Fruit fly (Drosophila melanogaster): Measurements from ENCODE around the gene Mpp6.
A peak's percentile ranks its signal among the peaks of the same experiment; 100 is the strongest.

Gene Mpp6

DNA sequence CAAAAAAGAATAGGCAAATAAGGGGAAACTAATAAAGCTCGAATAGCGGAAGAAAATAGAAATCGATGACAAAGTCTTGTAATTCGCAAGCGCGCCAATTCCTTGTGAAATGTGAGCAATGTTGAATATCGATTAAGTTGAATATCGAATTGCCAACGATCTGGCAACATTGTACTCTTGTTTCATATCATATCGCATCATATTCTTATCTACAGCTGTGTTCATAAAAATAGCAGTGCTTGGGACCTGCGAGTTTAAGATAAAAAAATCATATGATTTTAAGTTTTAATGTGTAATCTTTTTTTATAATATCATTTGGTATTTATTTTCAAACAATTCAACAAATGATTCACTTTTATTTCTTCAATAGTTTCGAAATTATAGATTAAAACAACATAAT lies 7.0 kb upstream of the Mpp6 start (continued):
- TF ChIP-seq Stat92E (GFP tag; optimal IDR thresholded peaks at IDR 0.05) (no peak), CG12071 (GFP tag; optimal IDR thresholded peaks at IDR 0.05) (no peak), CG8281 (tag; optimal IDR thresholded peaks at IDR 0.05) (no peak), CG12744 (GFP tag; optimal IDR thresholded peaks at IDR 0.05) (peak; percentile 12), CG8924 (tag; optimal IDR thresholded peaks at IDR 0.05) (peak; percentile 60), Neu2 (GFP tag; optimal IDR thresholded peaks at IDR 0.05; ENCODE audit: borderline replicate concordance) (no peak), chn (GFP tag; optimal IDR thresholded peaks at IDR 0.05) (no peak), ac (GFP tag; optimal IDR thresholded peaks at IDR 0.05) (no peak), CG2889 (GFP tag; IDR thresholded peaks at IDR 0.05) (no peak), CG6254 (GFP tag; optimal IDR thresholded peaks at IDR 0.05) (peak; percentile 15), CG2120 (GFP tag; optimal IDR thresholded peaks at IDR 0.05) (peak; percentile 65), Doc3 (GFP tag; IDR thresholded peaks at IDR 0.05; ENCODE audit: partially characterized antibody) (peak; percentile 63; the same call in 2 of the 3 replicates), CG34376 (GFP tag; optimal IDR thresholded peaks at IDR 0.05) (peak; percentile 25), kni (GFP tag; optimal IDR thresholded peaks at IDR 0.05) (no peak), sc (optimal IDR thresholded peaks at IDR 0.05) (no peak), sc (GFP tag; optimal IDR thresholded peaks at IDR 0.05) (no peak), CG31441 (GFP tag; IDR thresholded peaks at IDR 0.05) (peak; percentile 59; the same call in 1 of the 2 replicates), shn (GFP tag; optimal IDR thresholded peaks at IDR 0.05) (no peak), CG2202 (tag; optimal IDR thresholded peaks at IDR 0.05) (no peak), MBD-R2 (GFP tag; IDR thresholded peaks at IDR 0.05) (peak; percentile 62), Xbp1 (GFP tag; optimal IDR thresholded peaks at IDR 0.05) (peak; percentile 57), hb (GFP tag; IDR thresholded peaks at IDR 0.05; ENCODE audit: partially characterized antibody) (peak; percentile 69; the same call in 2 of the 3 replicates), B-H1 (GFP tag; IDR thresholded peaks at IDR 0.05) (no peak; the same call in 2 of the 3 replicates), onecut (GFP tag; IDR thresholded peaks at IDR 0.05) (peak; percentile 74), dati (GFP tag; IDR thresholded peaks at IDR 0.05) (no peak), amos (GFP tag; IDR thresholded peaks at IDR 0.05; ENCODE audit: partially characterized antibody) (peak; percentile 74), cg (GFP tag; optimal IDR thresholded peaks at IDR 0.05) (no peak), CG12942 (GFP tag; optimal IDR thresholded peaks at IDR 0.05) (peak; percentile 30), CG1233 (GFP tag; optimal IDR thresholded peaks at IDR 0.05) (peak; percentile 27), CG9797 (GFP tag; optimal IDR thresholded peaks at IDR 0.05) (no peak), Sry-β (GFP tag; optimal IDR thresholded peaks at IDR 0.05) (no peak), CG6765 (GFP tag; optimal IDR thresholded peaks at IDR 0.05) (no peak), CG31365 (tag; optimal IDR thresholded peaks at IDR 0.05) (no peak), zen2 (GFP tag; IDR thresholded peaks at IDR 0.05; ENCODE audit: partially characterized antibody) (peak; percentile 73; the same call in 1 of the 3 replicates), Meics (GFP tag; optimal IDR thresholded peaks at IDR 0.05) (peak; percentile 67), grau (tag; optimal IDR thresholded peaks at IDR 0.05) (peak; percentile 63), ranshi (GFP tag; IDR thresholded peaks at IDR 0.05) (0 out of 2 replicates have a peak, but pooled peaks have one; percentile 30), CG8359 (GFP tag; optimal IDR thresholded peaks at IDR 0.05; ENCODE audit: borderline replicate concordance) (no peak), Dad (GFP tag; optimal IDR thresholded peaks at IDR 0.05) (no peak), CG4328 (GFP tag; optimal IDR thresholded peaks at IDR 0.05) (no peak), CG7839 (tag; optimal IDR thresholded peaks at IDR 0.05) (peak; percentile 75), Side (GFP tag; optimal IDR thresholded peaks at IDR 0.05) (no peak), bbx (GFP tag; IDR thresholded peaks at IDR 0.05; ENCODE audit: partially characterized antibody) (peak; percentile 58; the same call in 1 of the 2 replicates), CG1529 (GFP tag; optimal IDR thresholded peaks at IDR 0.05) (no peak), gem (tag; optimal IDR thresholded peaks at IDR 0.05) (peak; percentile 75), yki (optimal IDR thresholded peaks at IDR 0.05) (no peak), CHES-1-like (GFP tag; optimal IDR thresholded peaks at IDR 0.05) (no peak), CG2712 (tag; optimal IDR thresholded peaks at IDR 0.05) (peak; percentile 69), CG7271 (tag; optimal IDR thresholded peaks at IDR 0.05) (no peak), CG10431 (GFP tag; optimal IDR thresholded peaks at IDR 0.05) (no peak)
